Fruit fly (Drosophila melanogaster): ENCODE results near the gene CG13912.

The CG13912 gene

dm6 chr3L:1188936-1189659, at the start of gene CG13912:
Gene CG13912 (plus strand): TSS chr3L:1189588.
- TF ChIP-seq usp (GFP tag; optimal IDR thresholded peaks at IDR 0.05) (no peak), Hnf4 (GFP tag; optimal IDR thresholded peaks at IDR 0.05) (peak; percentile 24), br (GFP tag; optimal IDR thresholded peaks at IDR 0.05) (no peak), rgr (GFP tag; optimal IDR thresholded peaks at IDR 0.05) (no peak), h (GFP tag; optimal IDR thresholded peaks at IDR 0.05) (no peak), Hr78 (GFP tag; optimal IDR thresholded peaks at IDR 0.05) (no peak), ey (GFP tag; optimal IDR thresholded peaks at IDR 0.05) (no peak), Hr83 (GFP tag; optimal IDR thresholded peaks at IDR 0.05; ENCODE audit: poor library complexity, severe bottlenecking) (no peak), N (GFP tag; optimal IDR thresholded peaks at IDR 0.05) (no peak), CrebA (GFP tag; optimal IDR thresholded peaks at IDR 0.05; ENCODE audit: borderline replicate concordance) (peak; percentile 17), Rel (GFP tag; optimal IDR thresholded peaks at IDR 0.05) (no peak), Rel (tag; optimal IDR thresholded peaks at IDR 0.05) (peak; percentile 89)

dm6 chr3L:1140539-1140938, 48.8 kb upstream of the CG13912 start:
- TF ChIP-seq OdsH (GFP tag; optimal IDR thresholded peaks at IDR 0.05) (no peak), Hr83 (GFP tag; optimal IDR thresholded peaks at IDR 0.05; ENCODE audit: poor library complexity, severe bottlenecking) (no peak), Dif (GFP tag; optimal IDR thresholded peaks at IDR 0.05; ENCODE audit: partially characterized antibody) (no peak), lola (GFP tag; optimal IDR thresholded peaks at IDR 0.05) (no peak), Vsx2 (GFP tag; optimal IDR thresholded peaks at IDR 0.05; ENCODE audit: partially characterized antibody) (no peak), Rel (GFP tag; optimal IDR thresholded peaks at IDR 0.05) (no peak), Rel (tag; optimal IDR thresholded peaks at IDR 0.05) (no peak), N (GFP tag; optimal IDR thresholded peaks at IDR 0.05) (no peak), tai (GFP tag; optimal IDR thresholded peaks at IDR 0.05) (no peak), dmrt93B (GFP tag; optimal IDR thresholded peaks at IDR 0.05) (no peak), CG32264 (GFP tag; optimal IDR thresholded peaks at IDR 0.05) (no peak), sage (GFP tag; optimal IDR thresholded peaks at IDR 0.05) (no peak), Mio (GFP tag; optimal IDR thresholded peaks at IDR 0.05) (no peak), HLH106 (tag; optimal IDR thresholded peaks at IDR 0.05) (no peak), fru (GFP tag; optimal IDR thresholded peaks at IDR 0.05) (no peak), br (GFP tag; optimal IDR thresholded peaks at IDR 0.05) (no peak), usp (GFP tag; optimal IDR thresholded peaks at IDR 0.05) (no peak), sv (GFP tag; optimal IDR thresholded peaks at IDR 0.05) (no peak), Myc (optimal IDR thresholded peaks at IDR 0.05) (no peak), Hr78 (GFP tag; optimal IDR thresholded peaks at IDR 0.05) (no peak), woc (GFP tag; optimal IDR thresholded peaks at IDR 0.05) (no peak)

DNA sequence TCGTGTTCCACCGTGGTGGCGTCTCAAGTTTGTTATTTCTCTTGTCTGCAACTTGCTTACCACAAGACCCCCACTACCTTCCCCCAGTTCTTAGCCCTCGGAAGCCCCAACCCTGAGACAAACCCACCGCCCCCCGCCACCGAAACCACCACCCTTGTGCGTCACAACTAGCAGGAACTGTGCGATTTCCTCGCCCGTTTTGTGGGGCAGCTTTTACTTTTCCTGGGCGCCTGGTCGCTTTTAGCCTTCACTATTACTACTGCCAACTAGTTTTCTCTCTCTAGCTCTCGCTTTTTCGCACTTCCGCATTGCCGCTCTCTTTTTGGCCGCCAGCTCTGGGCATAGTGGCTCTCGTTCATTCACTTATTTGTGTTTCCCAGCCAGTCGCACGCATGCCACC, 42.9 kb upstream of the CG13912 start:
- TF ChIP-seq dsf (GFP tag; optimal IDR thresholded peaks at IDR 0.05; ENCODE audit: borderline replicate concordance) (no peak), Hr78 (GFP tag; optimal IDR thresholded peaks at IDR 0.05) (no peak)

DNA sequence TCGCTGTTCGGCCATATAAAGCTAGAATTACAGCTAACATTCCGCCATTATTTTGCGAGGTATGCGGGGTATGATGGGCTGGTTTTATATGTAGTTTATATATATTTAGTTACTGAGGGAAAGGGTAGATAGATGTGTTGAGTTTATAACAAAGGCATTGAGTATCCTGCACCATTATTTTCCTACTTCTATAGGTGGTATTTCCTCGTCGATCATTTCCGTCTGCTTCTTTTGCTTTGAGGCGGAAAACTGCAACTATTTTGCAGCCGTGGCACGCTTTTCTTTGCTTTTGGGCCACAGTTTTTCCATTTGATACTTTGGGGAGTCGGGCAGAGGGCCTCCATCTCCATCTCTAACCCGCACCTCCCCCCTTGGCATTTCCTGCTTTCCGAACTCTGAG, 40.2 kb upstream of the CG13912 start:
- no peak for TF ChIP-seq rgr (GFP tag; optimal IDR thresholded peaks at IDR 0.05)
- no peak for TF ChIP-seq lola (GFP tag; optimal IDR thresholded peaks at IDR 0.05)
- TF ChIP-seq tai (GFP tag; optimal IDR thresholded peaks at IDR 0.05) = no peak
- no peak for TF ChIP-seq brk (GFP tag; optimal IDR thresholded peaks at IDR 0.05)
- TF ChIP-seq GATAd (GFP tag; optimal IDR thresholded peaks at IDR 0.05) = no peak
- no peak for TF ChIP-seq N (GFP tag; optimal IDR thresholded peaks at IDR 0.05)

dm6 chr3L:1151691-1152090, 37.7 kb upstream of the CG13912 start:
- TF ChIP-seq CG32264 (GFP tag; optimal IDR thresholded peaks at IDR 0.05) = no peak
- TF ChIP-seq woc (GFP tag; optimal IDR thresholded peaks at IDR 0.05) = no peak
- no peak for TF ChIP-seq CrebA (GFP tag; optimal IDR thresholded peaks at IDR 0.05; ENCODE audit: borderline replicate concordance)
- TF ChIP-seq tai (GFP tag; optimal IDR thresholded peaks at IDR 0.05) = no peak
- no peak for TF ChIP-seq Rel (GFP tag; optimal IDR thresholded peaks at IDR 0.05)
- no peak for TF ChIP-seq Rel (tag; optimal IDR thresholded peaks at IDR 0.05)
- no peak for TF ChIP-seq Hnf4 (GFP tag; optimal IDR thresholded peaks at IDR 0.05)
- peak; percentile 36 for TF ChIP-seq sv (GFP tag; optimal IDR thresholded peaks at IDR 0.05)
- TF ChIP-seq foxo (GFP tag; optimal IDR thresholded peaks at IDR 0.05) = peak in 1 of 2 experiments; percentile 19
- TF ChIP-seq CG9705 (GFP tag; optimal IDR thresholded peaks at IDR 0.05) = no peak

All from whole organism, wandering third instar larva.